Worm (Caenorhabditis elegans) whole organism, L4 larva: ENCODE measurements around the gene W02B12.12.

Source experiments
- D1046.2 ChIP-seq: fragments of 200-800 bp; sonication (Bioruptor generic); IDR thresholded peaks from 2 replicates; pipeline ENCODE4 v1.3.6; 2022; ENCODE audit warnings: missing genetic modification characterization, missing compliant biosample characterization
- F10B5.3 ChIP-seq: sonication (generic microtip); optimal IDR thresholded peaks from 2 replicates; lab custom pipeline; 2016; ENCODE audit warnings: mild to moderate bottlenecking, missing genetic modification characterization, missing compliant biosample characterization
- R02D3.7 ChIP-seq: fragments of 150-350 bp; sonication (generic microtip); optimal IDR thresholded peaks from 3 replicates; lab custom pipeline; 2014; ENCODE audit warnings: missing biosample characterization, missing genetic modification characterization
- Y48G9A.11 ChIP-seq: fragments of 200-800 bp; sonication (Bioruptor generic); IDR thresholded peaks from 2 replicates; pipeline ENCODE4 v1.3.6; 2022; ENCODE audit warnings: missing genetic modification reagents, missing genetic modification characterization, missing compliant biosample characterization
- ZK546.5 ChIP-seq, 2 experiments: sonication (generic microtip); optimal IDR thresholded peaks; 2 replicates each; lab custom pipeline; 2017; ENCODE audit warnings: missing biosample characterization in 2 of 2, missing genetic modification characterization in 2 of 2
- aly-2 ChIP-seq: sonication (generic microtip); optimal IDR thresholded peaks from 2 replicates; lab custom pipeline; 2018; ENCODE audit warnings: missing biosample characterization, missing genetic modification characterization
- ceh-20 ChIP-seq: fragments of 200-800 bp; sonication (Bioruptor generic); IDR thresholded peaks from 2 replicates; pipeline ENCODE4 v1.3.6; 2022; ENCODE audit warnings: missing genetic modification reagents, missing genetic modification characterization, missing compliant biosample characterization
- ceh-62 ChIP-seq: sonication (generic microtip); optimal IDR thresholded peaks from 2 replicates; lab custom pipeline; 2017; ENCODE audit warnings: missing biosample characterization, missing genetic modification characterization
- ces-1 ChIP-seq: fragments of 150-350 bp; sonication (generic microtip); optimal IDR thresholded peaks from 4 replicates; lab custom pipeline; 2014; ENCODE audit warnings: missing biosample characterization, missing genetic modification reagents, missing genetic modification characterization
- cey-2 ChIP-seq: sonication (generic microtip); optimal IDR thresholded peaks from 3 replicates; lab custom pipeline; 2017; ENCODE audit warnings: missing genetic modification characterization, mild to moderate bottlenecking, missing compliant biosample characterization, antibody characterized with exemption, borderline replicate concordance; ENCODE audit not compliant: insufficient read depth
- ctbp-1 ChIP-seq: fragments of 200-800 bp; sonication (Bioruptor generic); IDR thresholded peaks from 2 replicates; pipeline ENCODE4 v1.3.6; 2022; ENCODE audit warnings: missing genetic modification reagents, missing genetic modification characterization, missing compliant biosample characterization
- daf-16 ChIP-seq, 3 experiments: sonication (generic microtip); optimal IDR thresholded peaks; 2 replicates each; lab custom pipeline; 2016 to 2017; ENCODE audit warnings: missing genetic modification characterization in 3 of 3, missing genetic modification reagents in 3 of 3, mild to moderate bottlenecking in 2 of 3, missing compliant biosample characterization in 2 of 3, missing biosample characterization in 1 of 3, moderate library complexity in 1 of 3
- dmd-9 ChIP-seq: fragments of 200-800 bp; sonication (Bioruptor generic); IDR thresholded peaks from 2 replicates; pipeline ENCODE4 v1.3.6; 2022; ENCODE audit warnings: missing genetic modification reagents, missing genetic modification characterization, missing compliant biosample characterization
- egl-27 ChIP-seq: sonication (generic microtip); optimal IDR thresholded peaks from 3 replicates; lab custom pipeline; 2017; ENCODE audit warnings: missing biosample characterization, missing genetic modification reagents, missing genetic modification characterization
- egl-43 ChIP-seq: fragments of 200-800 bp; sonication (Bioruptor generic); IDR thresholded peaks from 2 replicates; pipeline ENCODE4 v1.3.6; 2022; ENCODE audit warnings: missing genetic modification reagents, missing genetic modification characterization, missing compliant biosample characterization
- fkh-10 ChIP-seq: fragments of 150-350 bp; optimal IDR thresholded peaks from 2 replicates; lab custom pipeline; 2014; ENCODE audit warnings: missing biosample characterization, missing genetic modification reagents, missing genetic modification characterization
- fos-1 ChIP-seq: fragments of 150-350 bp; optimal IDR thresholded peaks from 2 replicates; lab custom pipeline; 2014; ENCODE audit warnings: missing biosample characterization, missing genetic modification characterization
- hlh-11 ChIP-seq: fragments of 200-800 bp; sonication (Bioruptor generic); optimal IDR thresholded peaks from 2 replicates; lab custom pipeline; 2018; ENCODE audit warnings: mild to moderate bottlenecking, missing genetic modification characterization, missing compliant biosample characterization
- hlh-30 ChIP-seq: sonication (generic microtip); optimal IDR thresholded peaks from 2 replicates; lab custom pipeline; 2017; ENCODE audit warnings: antibody characterized with exemption, mild to moderate bottlenecking, missing genetic modification characterization, missing compliant biosample characterization; ENCODE audit not compliant: insufficient read depth
- jun-1 ChIP-seq: fragments of 150-350 bp; optimal IDR thresholded peaks from 2 replicates; lab custom pipeline; 2014; ENCODE audit warnings: missing biosample characterization, missing genetic modification reagents, missing genetic modification characterization
- lim-7 ChIP-seq: fragments of 200-800 bp; sonication (Bioruptor generic); IDR thresholded peaks from 2 replicates; pipeline ENCODE4 v1.3.6; 2022; ENCODE audit warnings: missing genetic modification characterization, missing compliant biosample characterization
- lin-13 ChIP-seq: fragments of 150-350 bp; optimal IDR thresholded peaks from 2 replicates; lab custom pipeline; 2014; ENCODE audit warnings: missing biosample characterization, missing genetic modification reagents, missing genetic modification characterization
- lin-39 ChIP-seq: fragments of 150-350 bp; optimal IDR thresholded peaks from 2 replicates; lab custom pipeline; 2014; ENCODE audit warnings: missing biosample characterization, missing genetic modification reagents, missing genetic modification characterization
- mdl-1 ChIP-seq, 2 experiments: fragments of 150-350 bp in 1 of 2; sonication (generic microtip) in 1 of 2; optimal IDR thresholded peaks; 2 replicates each; lab custom pipeline; 2014 to 2017; ENCODE audit warnings: missing biosample characterization in 2 of 2, missing genetic modification characterization in 2 of 2
- mdt-29 ChIP-seq: fragments of 200-800 bp; sonication (Bioruptor generic); IDR thresholded peaks from 2 replicates; pipeline ENCODE4 v1.3.6; 2022; ENCODE audit warnings: missing genetic modification reagents, missing genetic modification characterization, missing compliant biosample characterization
- mxl-3 ChIP-seq: fragments of 200-800 bp; sonication (Bioruptor generic); optimal IDR thresholded peaks from 2 replicates; lab custom pipeline; 2018; ENCODE audit warnings: mild to moderate bottlenecking, missing genetic modification characterization, missing compliant biosample characterization
- nhr-10 ChIP-seq: fragments of 150-350 bp; optimal IDR thresholded peaks from 2 replicates; lab custom pipeline; 2014; ENCODE audit warnings: missing biosample characterization, missing genetic modification characterization
- nhr-11 ChIP-seq: fragments of 150-350 bp; optimal IDR thresholded peaks from 2 replicates; lab custom pipeline; 2014; ENCODE audit warnings: missing biosample characterization, missing genetic modification characterization
- nhr-111 ChIP-seq: fragments of 200-800 bp; sonication (Bioruptor generic); optimal IDR thresholded peaks from 2 replicates; lab custom pipeline; 2018; ENCODE audit warnings: mild to moderate bottlenecking, missing genetic modification characterization, missing compliant biosample characterization
- nhr-237 ChIP-seq: sonication (generic microtip); optimal IDR thresholded peaks from 2 replicates; lab custom pipeline; 2017; ENCODE audit warnings: missing biosample characterization, missing genetic modification characterization
- nhr-25 ChIP-seq: sonication (generic microtip); optimal IDR thresholded peaks from 2 replicates; lab custom pipeline; 2017; ENCODE audit warnings: missing genetic modification characterization, mild to moderate bottlenecking, missing compliant biosample characterization, antibody characterized with exemption, moderate library complexity, borderline replicate concordance; ENCODE audit not compliant: insufficient read depth
- nhr-28 ChIP-seq: fragments of 150-350 bp; optimal IDR thresholded peaks from 2 replicates; lab custom pipeline; 2014; ENCODE audit warnings: missing biosample characterization, missing genetic modification characterization
- nhr-48 ChIP-seq: sonication (generic microtip); optimal IDR thresholded peaks from 2 replicates; lab custom pipeline; 2016; ENCODE audit warnings: mild to moderate bottlenecking, missing genetic modification characterization, missing compliant biosample characterization
- nhr-6 ChIP-seq: fragments of 150-350 bp; optimal IDR thresholded peaks from 2 replicates; lab custom pipeline; 2014; ENCODE audit warnings: missing biosample characterization, missing genetic modification characterization
- nhr-76 ChIP-seq: fragments of 150-350 bp; optimal IDR thresholded peaks from 2 replicates; lab custom pipeline; 2014; ENCODE audit warnings: missing biosample characterization, missing genetic modification characterization
- pha-4 ChIP-seq, 2 experiments: fragments of 150-350 bp in 1 of 2; fragments of 200-800 bp in 1 of 2; sonication (Bioruptor generic) in 1 of 2; IDR thresholded peaks in 1 of 2; optimal IDR thresholded peaks in 1 of 2; 2 replicates each; pipeline versions ENCODE4 v1.3.6 to Lab custom; 2014 to 2022; ENCODE audit warnings: missing genetic modification characterization in 2 of 2, missing genetic modification reagents in 2 of 2, missing biosample characterization in 1 of 2, missing compliant biosample characterization in 1 of 2
- pqm-1 ChIP-seq: sonication (generic microtip); optimal IDR thresholded peaks from 2 replicates; lab custom pipeline; 2017; ENCODE audit warnings: missing biosample characterization, missing genetic modification characterization
- sdz-12 ChIP-seq: fragments of 200-800 bp; sonication (Bioruptor generic); optimal IDR thresholded peaks from 2 replicates; lab custom pipeline; 2018; ENCODE audit warnings: mild to moderate bottlenecking, missing genetic modification characterization, missing compliant biosample characterization
- skn-1 ChIP-seq: fragments of 150-350 bp; optimal IDR thresholded peaks from 2 replicates; lab custom pipeline; 2014; ENCODE audit warnings: missing biosample characterization, missing genetic modification characterization
- spr-3 ChIP-seq: fragments of 200-800 bp; sonication (Bioruptor generic); optimal IDR thresholded peaks from 2 replicates; lab custom pipeline; 2018; ENCODE audit warnings: mild to moderate bottlenecking, missing genetic modification characterization, missing compliant biosample characterization
- tag-97 ChIP-seq: fragments of 200-800 bp; sonication (Bioruptor generic); IDR thresholded peaks from 2 replicates; pipeline ENCODE4 v1.3.6; 2022; ENCODE audit warnings: missing genetic modification characterization, missing compliant biosample characterization
- unc-130 ChIP-seq: sonication (generic microtip); optimal IDR thresholded peaks from 2 replicates; lab custom pipeline; 2016; ENCODE audit warnings: missing genetic modification reagents, missing genetic modification characterization, missing compliant biosample characterization
- unc-39 ChIP-seq: sonication (generic microtip); optimal IDR thresholded peaks from 2 replicates; lab custom pipeline; 2017; ENCODE audit warnings: missing biosample characterization, missing genetic modification characterization
- zip-2 ChIP-seq: fragments of 150-350 bp; optimal IDR thresholded peaks from 2 replicates; lab custom pipeline; 2014; ENCODE audit warnings: missing biosample characterization, missing genetic modification characterization
- ztf-7 ChIP-seq: fragments of 150-350 bp; optimal IDR thresholded peaks from 2 replicates; lab custom pipeline; 2014; ENCODE audit warnings: missing biosample characterization, missing genetic modification characterization

The W02B12.12 gene

DNA sequence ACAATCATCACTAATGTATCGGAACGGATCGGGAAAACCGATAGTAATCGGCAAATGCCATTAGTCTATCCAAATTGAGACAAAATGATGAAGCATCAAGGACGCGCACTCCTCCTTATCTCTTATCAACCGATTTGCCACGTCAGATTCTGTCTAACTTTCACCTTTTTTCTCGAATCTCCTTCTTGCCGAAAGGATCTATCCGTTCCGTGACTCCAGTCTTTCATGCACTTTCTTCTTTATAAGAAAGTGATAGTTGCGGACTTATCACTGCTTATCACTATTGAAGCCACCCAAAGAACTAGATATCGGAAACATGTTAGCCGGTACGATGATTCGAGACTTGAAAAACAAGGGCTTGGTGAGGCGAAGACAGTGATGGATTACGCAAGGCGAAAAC, 23.0 kb upstream of the W02B12.12 start:
- peak; percentile 51 for TF ChIP-seq hlh-11 (tag; lab: Kevin White, UChicago)
- peak; percentile 68 for TF ChIP-seq mxl-3
- TF ChIP-seq lin-13 (GFP tag; lab: Kevin White, UChicago): no peak
- no peak for TF ChIP-seq ces-1 (GFP tag; lab: Kevin White, UChicago)
- no peak for TF ChIP-seq unc-130 (GFP tag; lab: Kevin White, UChicago)
- TF ChIP-seq nhr-25 (tag; lab: Kevin White, UChicago): peak; percentile 6
- TF ChIP-seq nhr-76 (tag; lab: Kevin White, UChicago): no peak
- no peak for TF ChIP-seq mdt-29 (GFP tag; lab: Robert Waterston, UW)
- TF ChIP-seq Y48G9A.11 (GFP tag; lab: Robert Waterston, UW): no peak
- no peak for TF ChIP-seq nhr-11 (tag; lab: Kevin White, UChicago)
- TF ChIP-seq D1046.2 (GFP tag; lab: Robert Waterston, UW): no peak
- no peak for TF ChIP-seq pqm-1 (tag; lab: Kevin White, UChicago)
- TF ChIP-seq lim-7 (GFP tag; lab: Robert Waterston, UW): no peak
- TF ChIP-seq F10B5.3: no peak
- no peak for TF ChIP-seq zip-2 (tag; lab: Kevin White, UChicago)
- TF ChIP-seq hlh-30 (tag; lab: Kevin White, UChicago): no peak
- no peak for TF ChIP-seq skn-1
- TF ChIP-seq R02D3.7 (tag; lab: Kevin White, UChicago): no peak
- TF ChIP-seq spr-3 (GFP tag; lab: Kevin White, UChicago): no peak
- TF ChIP-seq aly-2 (tag; lab: Kevin White, UChicago): no peak
- TF ChIP-seq ctbp-1 (GFP tag; lab: Robert Waterston, UW): no peak
- TF ChIP-seq ceh-20 (GFP tag; lab: Robert Waterston, UW): no peak
- TF ChIP-seq ZK546.5 (tag; optimal IDR thresholded peaks at IDR 0.05; lab: Kevin White, UChicago): no peak
- no peak for TF ChIP-seq jun-1 (tag; lab: Kevin White, UChicago)
- TF ChIP-seq cey-2 (tag; lab: Kevin White, UChicago): no peak
- no peak for TF ChIP-seq nhr-6
- no peak for TF ChIP-seq nhr-10 (tag; lab: Kevin White, UChicago)
- TF ChIP-seq nhr-48 (tag; lab: Kevin White, UChicago): peak; percentile 28
- TF ChIP-seq fos-1 (tag; lab: Kevin White, UChicago): no peak
- TF ChIP-seq fkh-10 (GFP tag; lab: Kevin White, UChicago): no peak
- TF ChIP-seq dmd-9: no peak
- TF ChIP-seq tag-97 (GFP tag; lab: Robert Waterston, UW): no peak
- TF ChIP-seq lin-39 (tag; lab: Kevin White, UChicago): no peak
- no peak for TF ChIP-seq nhr-237 (tag; lab: Kevin White, UChicago)
- no peak for TF ChIP-seq ceh-62 (tag; lab: Kevin White, UChicago)
- no peak for TF ChIP-seq unc-39 (tag; lab: Kevin White, UChicago)
- TF ChIP-seq daf-16 (GFP tag; optimal IDR thresholded peaks at IDR 0.05; lab: Kevin White, UChicago): no peak
- no peak for TF ChIP-seq daf-16 (tag; optimal IDR thresholded peaks at IDR 0.05; lab: Kevin White, UChicago)
- peak; percentile 86 for TF ChIP-seq nhr-28 (tag; lab: Kevin White, UChicago)
- TF ChIP-seq egl-43 (GFP tag; lab: Robert Waterston, UW): no peak
- TF ChIP-seq sdz-12: no peak
- TF ChIP-seq ztf-7: no peak
- no peak for TF ChIP-seq egl-27 (tag; lab: Kevin White, UChicago)
- TF ChIP-seq mdl-1 (tag; optimal IDR thresholded peaks at IDR 0.05; lab: Kevin White, UChicago): peak in 1 of 2 experiments; percentile 54
- no peak for TF ChIP-seq pha-4 (GFP tag; IDR thresholded peaks at IDR 0.05; lab: Robert Waterston, UW)
- no peak for TF ChIP-seq pha-4 (tag; optimal IDR thresholded peaks at IDR 0.05; lab: Kevin White, UChicago)
- TF ChIP-seq nhr-111 (GFP tag; lab: Kevin White, UChicago): no peak
- TF ChIP-seq, all 104 proteins: peak for 6
